Worm (Caenorhabditis elegans): ENCODE measurements around the gene F42A6.6.

DNA sequence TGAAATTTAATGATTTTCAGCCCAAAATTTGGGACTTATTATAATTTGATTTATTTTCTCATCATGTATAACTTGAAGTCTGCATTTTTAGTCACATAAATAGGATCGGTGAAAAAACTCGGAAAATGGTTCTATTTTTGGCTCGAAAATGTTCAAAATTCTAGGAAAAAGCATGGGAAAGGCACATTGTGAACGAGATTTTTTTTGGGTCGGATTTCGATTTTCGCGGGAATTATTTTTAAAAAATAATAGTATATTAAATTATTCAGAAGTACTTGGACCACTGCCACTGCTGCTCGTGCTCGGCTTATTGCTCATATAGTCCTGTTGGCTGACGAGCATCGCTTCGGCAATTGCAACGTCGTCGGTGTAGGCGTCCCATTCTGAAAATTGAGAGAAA lies 36.7 kb upstream of the F42A6.6 start:
- TF ChIP-seq R02D3.7 (tag; optimal IDR thresholded peaks at IDR 0.05), result no peak
- TF ChIP-seq lir-3 (tag; optimal IDR thresholded peaks at IDR 0.05), result no peak
- TF ChIP-seq hif-1 (tag; optimal IDR thresholded peaks at IDR 0.05), result no peak
- no peak for TF ChIP-seq ceh-28 (tag; optimal IDR thresholded peaks at IDR 0.05)

Measured in whole organism, L4 larva.